Worm (Caenorhabditis elegans): Measurements from ENCODE around the gene R07A4.2.
A peak's percentile ranks its signal among the peaks of the same experiment; 100 is the strongest.

R07A4.2 gene

ce11 chrX:10731837-10732236 lies 14.5 kb downstream of the R07A4.2 start (continued):
- TF ChIP-seq snpc-1.3 (tag; optimal IDR thresholded peaks at IDR 0.05; ENCODE audit: insufficient read depth) (peak; percentile 47), hlh-12 (tag; optimal IDR thresholded peaks at IDR 0.05) (no peak), gei-17 (GFP tag; optimal IDR thresholded peaks at IDR 0.05) (no peak), lin-54 (GFP tag; optimal IDR thresholded peaks at IDR 0.05) (no peak), tlf-1 (GFP tag; optimal IDR thresholded peaks at IDR 0.05) (no peak), nhr-90 (tag; optimal IDR thresholded peaks at IDR 0.05) (no peak), ztf-6 (GFP tag; IDR thresholded peaks at IDR 0.05) (no peak), ccch-3 (GFP tag; optimal IDR thresholded peaks at IDR 0.05) (no peak), attf-6 (GFP tag; IDR thresholded peaks at IDR 0.05) (no peak), ekl-4 (GFP tag; IDR thresholded peaks at IDR 0.05) (no peak), atf-7 (tag; optimal IDR thresholded peaks at IDR 0.05) (no peak), dpl-1 (GFP tag; optimal IDR thresholded peaks at IDR 0.05) (peak; percentile 15), snpc-1.1 (tag; optimal IDR thresholded peaks at IDR 0.05; ENCODE audit: insufficient read depth) (peak; percentile 37), madf-3 (GFP tag; IDR thresholded peaks at IDR 0.05) (no peak), B0261.1 (tag; optimal IDR thresholded peaks at IDR 0.05) (peak; percentile 76), nfyb-1 (GFP tag; IDR thresholded peaks at IDR 0.05) (no peak), akir-1 (GFP tag; optimal IDR thresholded peaks at IDR 0.05) (no peak), him-1 (tag; optimal IDR thresholded peaks at IDR 0.05) (peak; percentile 86), B0336.3 (GFP tag; IDR thresholded peaks at IDR 0.05) (no peak), bed-1 (GFP tag; IDR thresholded peaks at IDR 0.05) (no peak), sea-2 (GFP tag; IDR thresholded peaks at IDR 0.05) (no peak), mxl-1 (tag; optimal IDR thresholded peaks at IDR 0.05) (peak; percentile 52), attf-3 (GFP tag; conservative IDR thresholded peaks at IDR 0.05) (no peak), ceh-79 (tag; optimal IDR thresholded peaks at IDR 0.05) (no peak), K12H6.12 (tag; optimal IDR thresholded peaks at IDR 0.05) (no peak), ztf-18 (tag; optimal IDR thresholded peaks at IDR 0.05) (peak; percentile 55), B0019.2 (GFP tag; conservative IDR thresholded peaks at IDR 0.05) (no peak), F37B4.10 (GFP tag; IDR thresholded peaks at IDR 0.05) (no peak), F10E7.11 (tag; optimal IDR thresholded peaks at IDR 0.05) (no peak), ama-1 (optimal IDR thresholded peaks at IDR 0.05) (no peak), ama-1 (GFP tag; optimal IDR thresholded peaks at IDR 0.05) (peak in 1 of 2 experiments; percentile 79), pbrm-1 (GFP tag; IDR thresholded peaks at IDR 0.05) (no peak; the same call in 1 of the 2 replicates), F23B12.7 (tag; optimal IDR thresholded peaks at IDR 0.05; ENCODE audit: insufficient read depth) (peak; percentile 62), ceh-40 (GFP tag; IDR thresholded peaks at IDR 0.05) (no peak), somi-1 (GFP tag; optimal IDR thresholded peaks at IDR 0.05) (no peak), hmg-20 (GFP tag; IDR thresholded peaks at IDR 0.05) (peak; percentile 23; the same call in 1 of the 2 replicates), T26A5.8 (tag; optimal IDR thresholded peaks at IDR 0.05) (no peak), lag-1 (GFP tag; IDR thresholded peaks at IDR 0.05) (no peak), nhr-179 (tag; optimal IDR thresholded peaks at IDR 0.05) (peak; percentile 3), rec-8 (tag; optimal IDR thresholded peaks at IDR 0.05) (peak; percentile 41 to 57), bed-2 (GFP tag; IDR thresholded peaks at IDR 0.05) (no peak), rpc-1 (optimal IDR thresholded peaks at IDR 0.05) (peak; percentile 81), rpc-1 (tag; optimal IDR thresholded peaks at IDR 0.05) (peak; percentile 96), madf-6 (GFP tag; IDR thresholded peaks at IDR 0.05) (no peak), Y53G8AR.9 (GFP tag; conservative IDR thresholded peaks at IDR 0.05) (no peak), let-526 (GFP tag; IDR thresholded peaks at IDR 0.05) (no peak), hsf-1 (GFP tag; IDR thresholded peaks at IDR 0.05) (no peak), cebp-1 (GFP tag; IDR thresholded peaks at IDR 0.05) (no peak), cebp-1 (tag; optimal IDR thresholded peaks at IDR 0.05) (no peak), C17E4.6 (GFP tag; IDR thresholded peaks at IDR 0.05) (no peak), Y53F4B.3 (GFP tag; IDR thresholded peaks at IDR 0.05) (peak; percentile 13; the same call in 1 of the 2 replicates)

Data from whole organism, young adult.